Fruit fly (Drosophila melanogaster) whole organism, prepupa: ENCODE measurements around the gene CG15200.
A peak's percentile ranks its signal among the peaks of the same experiment; 100 is the strongest.

Experiments used
- Blimp-1 ChIP-seq: fragments of 200-800 bp; sonication (Bioruptor generic); optimal IDR thresholded peaks from 3 replicates; lab custom pipeline; 2017; ENCODE audit warnings: missing biosample characterization, missing genetic modification characterization, mild to moderate bottlenecking, moderate library complexity, missing genetic modification reagents
- CG10631 ChIP-seq: fragments of 200-800 bp; sonication (Bioruptor generic); optimal IDR thresholded peaks from 2 replicates; lab custom pipeline; 2016; ENCODE audit warnings: missing biosample characterization, missing genetic modification characterization
- CG10669 ChIP-seq: fragments of 200-800 bp; sonication (Bioruptor generic); optimal IDR thresholded peaks from 3 replicates; lab custom pipeline; 2018; ENCODE audit warnings: missing biosample characterization, mild to moderate bottlenecking, missing genetic modification characterization, moderate library complexity
- CG11294 ChIP-seq: fragments of 200-800 bp; sonication (Bioruptor generic); IDR thresholded peaks from 2 replicates; pipeline ENCODE4 v1.3.6; 2022; ENCODE audit warnings: missing biosample characterization, missing genetic modification characterization
- CG15336 ChIP-seq: fragments of 200-800 bp; sonication (Bioruptor generic); IDR thresholded peaks from 2 replicates; pipeline ENCODE4 v1.3.6; 2022; ENCODE audit warnings: missing biosample characterization, missing genetic modification characterization
- CG1621 ChIP-seq: fragments of 200-800 bp; sonication (Bioruptor generic); optimal IDR thresholded peaks from 3 replicates; lab custom pipeline; 2018; ENCODE audit warnings: missing biosample characterization, mild to moderate bottlenecking, missing genetic modification characterization
- CG3032 ChIP-seq: fragments of 200-800 bp; optimal IDR thresholded peaks from 2 replicates; lab custom pipeline; 2019; ENCODE audit warnings: missing biosample characterization, mild to moderate bottlenecking, missing genetic modification characterization, moderate library complexity
- CG31627 ChIP-seq: fragments of 200-800 bp; sonication (Bioruptor generic); optimal IDR thresholded peaks from 3 replicates; lab custom pipeline; 2016; ENCODE audit warnings: missing biosample characterization, missing genetic modification characterization
- CG32006 ChIP-seq: fragments of 200-800 bp; sonication (Bioruptor generic); optimal IDR thresholded peaks from 3 replicates; lab custom pipeline; 2017; ENCODE audit warnings: missing biosample characterization, mild to moderate bottlenecking, missing genetic modification characterization
- CG3919 ChIP-seq: fragments of 200-800 bp; sonication (Bioruptor generic); optimal IDR thresholded peaks from 3 replicates; lab custom pipeline; 2016; ENCODE audit warnings: missing biosample characterization, missing genetic modification characterization
- CG6163 ChIP-seq: fragments of 200-800 bp; sonication (Bioruptor generic); IDR thresholded peaks from 3 replicates; pipeline ENCODE4 v1.3.6; 2022; ENCODE audit warnings: missing biosample characterization, missing genetic modification characterization
- CG6276 ChIP-seq: fragments of 200-800 bp; sonication (Bioruptor generic); optimal IDR thresholded peaks from 2 replicates; lab custom pipeline; 2017; ENCODE audit warnings: missing biosample characterization, mild to moderate bottlenecking, missing genetic modification characterization
- CG6854 ChIP-seq: fragments of 200-800 bp; sonication (Bioruptor generic); optimal IDR thresholded peaks from 2 replicates; lab custom pipeline; 2017; ENCODE audit warnings: missing biosample characterization, mild to moderate bottlenecking, missing genetic modification characterization
- CG7368 ChIP-seq: fragments of 200-800 bp; sonication (Bioruptor generic); optimal IDR thresholded peaks from 3 replicates; lab custom pipeline; 2016; ENCODE audit warnings: missing biosample characterization, missing genetic modification characterization
- CG8119 ChIP-seq: fragments of 200-800 bp; sonication (Bioruptor generic); IDR thresholded peaks from 3 replicates; pipeline ENCODE4 v1.3.6; 2022; ENCODE audit warnings: missing biosample characterization, missing genetic modification characterization
- CG9139 ChIP-seq: fragments of 200-800 bp; sonication (Bioruptor generic); optimal IDR thresholded peaks from 3 replicates; lab custom pipeline; 2017; ENCODE audit warnings: missing biosample characterization, mild to moderate bottlenecking, missing genetic modification characterization
- Eip75B ChIP-seq: fragments of 200-800 bp; sonication (Bioruptor generic); optimal IDR thresholded peaks from 3 replicates; lab custom pipeline; 2016; ENCODE audit warnings: missing biosample characterization, missing genetic modification characterization
- Eip78C ChIP-seq: fragments of 200-800 bp; sonication (Bioruptor generic); peaks from one replicate; lab custom pipeline; 2016; ENCODE audit warnings: missing biosample characterization, missing genetic modification characterization
- Eip93F ChIP-seq: fragments of 200-800 bp; sonication (Bioruptor generic); optimal IDR thresholded peaks from 2 replicates; lab custom pipeline; 2016; ENCODE audit warnings: missing biosample characterization, mild to moderate bottlenecking, missing genetic modification characterization
- Ets96B ChIP-seq: fragments of 200-800 bp; optimal IDR thresholded peaks from 2 replicates; lab custom pipeline; 2019; ENCODE audit warnings: missing biosample characterization, mild to moderate bottlenecking, missing genetic modification characterization, moderate library complexity
- Gug ChIP-seq: fragments of 200-800 bp; sonication (Bioruptor generic); IDR thresholded peaks from 2 replicates; pipeline ENCODE4 v1.3.6; 2022; ENCODE audit warnings: missing biosample characterization, missing genetic modification characterization
- Hr38 ChIP-seq: sonication (Bioruptor generic); optimal IDR thresholded peaks from 2 replicates; lab custom pipeline; 2016; ENCODE audit warnings: missing biosample characterization, missing genetic modification characterization
- Hr39 ChIP-seq: fragments of 200-800 bp; sonication (Bioruptor generic); optimal IDR thresholded peaks from 2 replicates; lab custom pipeline; 2016; ENCODE audit warnings: missing biosample characterization, missing genetic modification characterization
- Hr4 ChIP-seq: fragments of 200-800 bp; sonication (Bioruptor generic); optimal IDR thresholded peaks from 3 replicates; lab custom pipeline; 2016; ENCODE audit warnings: missing biosample characterization, missing genetic modification characterization
- Met ChIP-seq: fragments of 200-800 bp; sonication (Bioruptor generic); optimal IDR thresholded peaks from 3 replicates; lab custom pipeline; 2016; ENCODE audit warnings: missing biosample characterization, missing genetic modification characterization
- OdsH ChIP-seq: fragments of 200-800 bp; sonication (Bioruptor generic); optimal IDR thresholded peaks from 3 replicates; lab custom pipeline; 2016; ENCODE audit warnings: missing biosample characterization, missing genetic modification characterization
- Sox14 ChIP-seq: fragments of 200-800 bp; sonication (Bioruptor generic); optimal IDR thresholded peaks from 3 replicates; lab custom pipeline; 2016; ENCODE audit warnings: missing biosample characterization, missing genetic modification characterization
- achi ChIP-seq: fragments of 200-800 bp; sonication (Bioruptor generic); optimal IDR thresholded peaks from 3 replicates; lab custom pipeline; 2016; ENCODE audit warnings: missing biosample characterization, missing genetic modification characterization
- cyc ChIP-seq: fragments of 200-800 bp; sonication (Bioruptor generic); optimal IDR thresholded peaks from 3 replicates; lab custom pipeline; 2016; ENCODE audit warnings: missing biosample characterization, missing genetic modification characterization
- dsx ChIP-seq: fragments of 200-800 bp; optimal IDR thresholded peaks from 3 replicates; lab custom pipeline; 2019; ENCODE audit warnings: missing biosample characterization, mild to moderate bottlenecking, missing genetic modification characterization, moderate library complexity; ENCODE audit not compliant: poor library complexity, severe bottlenecking
- esn ChIP-seq: fragments of 200-800 bp; sonication (Bioruptor generic); optimal IDR thresholded peaks from 2 replicates; lab custom pipeline; 2016; ENCODE audit warnings: missing biosample characterization, mild to moderate bottlenecking, missing genetic modification characterization, moderate library complexity
- fd59A ChIP-seq: fragments of 200-800 bp; sonication (Bioruptor generic); optimal IDR thresholded peaks from 2 replicates; lab custom pipeline; 2017; ENCODE audit warnings: missing biosample characterization, mild to moderate bottlenecking, missing genetic modification characterization, missing genetic modification reagents
- fd85E ChIP-seq: fragments of 200-800 bp; sonication (Bioruptor generic); optimal IDR thresholded peaks from 3 replicates; lab custom pipeline; 2016; ENCODE audit warnings: missing biosample characterization, missing genetic modification characterization
- fkh ChIP-seq: fragments of 200-800 bp; sonication (Bioruptor generic); optimal IDR thresholded peaks from 3 replicates; lab custom pipeline; 2017; ENCODE audit warnings: missing biosample characterization, mild to moderate bottlenecking, missing genetic modification characterization, moderate library complexity
- net ChIP-seq: fragments of 200-800 bp; sonication (Bioruptor generic); optimal IDR thresholded peaks from 3 replicates; lab custom pipeline; 2016; ENCODE audit warnings: missing biosample characterization, missing genetic modification characterization
- pdm3 ChIP-seq: fragments of 200-800 bp; sonication (Bioruptor generic); optimal IDR thresholded peaks from 3 replicates; lab custom pipeline; 2016; ENCODE audit warnings: missing biosample characterization, missing genetic modification characterization
- svp ChIP-seq: fragments of 200-800 bp; sonication (Bioruptor generic); peaks from one replicate; lab custom pipeline; 2016; ENCODE audit warnings: missing biosample characterization, missing genetic modification characterization
- topi ChIP-seq: fragments of 200-800 bp; sonication (Bioruptor generic); optimal IDR thresholded peaks from 3 replicates; lab custom pipeline; 2016; ENCODE audit warnings: missing biosample characterization, missing genetic modification characterization
- vri ChIP-seq: fragments of 200-800 bp; sonication (Bioruptor generic); optimal IDR thresholded peaks from 3 replicates; lab custom pipeline; 2016; ENCODE audit warnings: missing biosample characterization, mild to moderate bottlenecking, missing genetic modification characterization

The CG15200 gene

DNA sequence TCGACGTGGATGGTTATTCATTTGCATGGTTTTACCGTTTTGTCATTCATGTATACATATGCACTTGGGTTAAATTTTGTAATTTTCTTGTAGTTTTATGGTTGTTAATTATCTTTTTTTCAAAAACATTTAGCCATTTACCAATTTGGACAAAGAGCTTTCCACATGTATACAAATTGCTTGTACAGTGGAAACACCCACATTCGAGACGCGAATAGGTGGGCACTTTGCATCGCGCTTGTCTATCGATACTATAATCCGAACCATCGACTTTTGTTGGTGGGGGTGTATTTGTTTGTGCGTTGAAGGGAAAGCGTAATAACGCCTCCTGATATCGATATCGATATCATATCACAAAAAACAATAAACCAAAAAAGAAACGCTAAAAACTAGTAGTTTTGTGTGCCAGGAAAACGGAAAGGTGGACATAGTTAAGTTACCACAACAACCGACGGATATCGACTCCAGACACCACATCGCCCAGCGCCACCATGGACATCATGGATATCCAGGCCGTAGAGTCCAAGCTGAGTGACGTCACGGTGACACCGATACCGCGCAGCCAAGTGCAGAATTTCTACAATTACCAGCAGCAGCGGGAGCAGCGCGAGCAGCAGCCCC, 45.1 kb upstream of the CG15200 start, which contains the start of gene CDK2AP1:
Gene CDK2AP1, plus strand, starts transcription at position 294 of the 621 bp plus-strand sequence.
- TF ChIP-seq Sox14 (GFP tag; lab: Kevin White, UChicago) (peak; percentile 54), OdsH (GFP tag; lab: Kevin White, UChicago) (peak; percentile 3), CG9139 (GFP tag; lab: Kevin White, UChicago) (no peak), CG1621 (tag; lab: Kevin White, UChicago) (peak; percentile 74), net (GFP tag; lab: Kevin White, UChicago) (no peak), vri (peak; percentile 18), fkh (GFP tag; lab: Kevin White, UChicago) (peak; percentile 6), CG32006 (peak; percentile 7), svp (no peak), CG3919 (GFP tag; lab: Kevin White, UChicago) (no peak), fd85E (no peak), esn (no peak), CG6854 (GFP tag; lab: Kevin White, UChicago) (no peak), Ets96B (tag; lab: Kevin White, UChicago) (no peak), achi (GFP tag; lab: Kevin White, UChicago) (no peak), Gug (no peak), dsx (GFP tag; lab: Kevin White, UChicago) (peak; percentile 10), CG7368 (GFP tag; lab: Kevin White, UChicago) (no peak), Hr39 (GFP tag; lab: Kevin White, UChicago) (peak; percentile 34), cyc (GFP tag; lab: Kevin White, UChicago) (peak; percentile 7), Eip75B (no peak), CG10631 (GFP tag; lab: Kevin White, UChicago) (peak; percentile 12), Hr38 (GFP tag; lab: Kevin White, UChicago) (no peak), Blimp-1 (no peak), CG6163 (GFP tag; lab: Robert Waterston, UW) (no peak), Hr4 (no peak), CG3032 (tag; lab: Kevin White, UChicago) (peak; percentile 30), Eip93F (no peak), topi (GFP tag; lab: Kevin White, UChicago) (no peak), CG6276 (no peak), pdm3 (GFP tag; lab: Kevin White, UChicago) (peak; percentile 30), CG10669 (GFP tag; lab: Kevin White, UChicago) (no peak), CG8119 (GFP tag; lab: Robert Waterston, UW) (no peak), CG15336 (no peak), CG11294 (GFP tag; lab: Robert Waterston, UW) (no peak), fd59A (GFP tag; lab: Kevin White, UChicago) (no peak), CG31627 (GFP tag; lab: Kevin White, UChicago) (peak; percentile 36)
- TF ChIP-seq, all 60 proteins: peak for 13

DNA sequence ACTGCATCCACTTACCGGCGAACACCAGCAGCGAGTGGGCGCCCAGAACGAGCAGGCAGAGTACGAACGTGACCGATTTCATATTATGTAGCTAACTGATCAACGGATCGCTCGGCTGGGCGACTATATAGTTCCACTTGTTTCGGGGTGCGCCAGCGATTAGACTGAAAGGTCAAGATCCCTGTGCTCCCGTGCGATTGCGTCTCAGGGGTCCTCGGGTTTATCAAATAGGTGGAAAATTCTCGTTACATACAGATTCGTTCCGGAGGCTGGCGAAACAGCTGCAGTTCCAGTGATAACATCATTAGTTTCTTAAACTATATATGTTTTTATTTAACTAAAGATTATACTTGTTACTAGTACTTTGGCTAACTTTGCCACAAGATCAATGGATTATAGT, 42.6 kb upstream of the CG15200 start, which contains the start of gene ssp7:
Gene ssp7, minus strand, starts transcription at position 101 of the 400 bp plus-strand sequence.
- TF ChIP-seq CG15336: no peak
- TF ChIP-seq fd85E: no peak

DNA sequence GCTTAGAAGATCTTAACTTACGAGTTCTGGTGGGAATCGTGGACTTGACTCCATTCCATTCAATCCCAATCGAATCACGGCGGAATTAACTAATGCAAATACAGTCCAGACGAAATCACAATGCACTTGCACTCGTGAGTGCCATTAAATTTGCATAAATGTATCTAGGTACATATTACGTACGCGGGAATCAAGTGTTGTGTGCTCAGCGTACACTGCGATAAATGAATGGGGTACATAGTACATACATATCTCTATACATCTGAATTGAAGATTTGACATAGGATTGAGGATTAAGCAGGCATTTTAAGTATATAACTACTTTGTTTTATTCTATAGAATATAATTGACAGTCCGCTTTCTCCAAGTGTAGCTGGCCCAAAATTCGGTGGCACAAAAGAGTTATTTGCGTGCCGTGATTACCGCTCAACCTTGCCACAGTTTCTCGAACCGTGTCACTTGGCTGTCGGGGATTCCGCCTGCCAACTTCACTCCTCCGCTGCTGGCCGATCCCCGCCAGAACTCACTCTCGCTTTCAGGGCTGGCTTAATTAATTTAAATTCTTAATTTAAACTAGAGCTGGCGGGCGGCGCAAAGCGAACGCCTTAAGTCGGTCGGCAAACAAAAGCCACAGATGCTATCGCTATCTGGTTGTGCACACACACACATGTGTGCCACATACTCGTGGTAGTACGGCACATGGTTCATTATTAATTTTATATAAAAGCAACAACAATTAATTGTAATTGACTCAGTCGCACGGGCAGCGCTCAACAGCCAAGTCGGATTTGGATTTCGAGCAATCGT, 40.7 kb upstream of the CG15200 start, which contains the start of the genes CG15199 and CG15202:
Gene CG15199, minus strand, starts transcription at position 51 of the 807 bp plus-strand sequence.
Gene CG15202, plus strand, starts transcription at position 757 of the 807 bp plus-strand sequence.
- TF ChIP-seq Met (GFP tag; lab: Kevin White, UChicago) (peak; percentile 4), pdm3 (GFP tag; lab: Kevin White, UChicago) (no peak), Eip78C (GFP tag; lab: Kevin White, UChicago) (peak; percentile 68)
